Fruit fly (Drosophila melanogaster): ENCODE measurements around the gene ND-PDSW.

ND-PDSW gene

dm6 chr2L:3428419-3429097 lies 37.4 kb upstream of the ND-PDSW start:
- TF ChIP-seq CG5204 (GFP tag; optimal IDR thresholded peaks at IDR 0.05) (no peak), Crg-1 (GFP tag; optimal IDR thresholded peaks at IDR 0.05) (no peak), CG12768 (GFP tag; optimal IDR thresholded peaks at IDR 0.05) (no peak), cnc (optimal IDR thresholded peaks at IDR 0.05) (no peak), CG11617 (GFP tag; optimal IDR thresholded peaks at IDR 0.05) (no peak), Mnt (GFP tag; optimal IDR thresholded peaks at IDR 0.05) (no peak), Hr96 (GFP tag; optimal IDR thresholded peaks at IDR 0.05) (no peak), pad (GFP tag; optimal IDR thresholded peaks at IDR 0.05) (no peak), Clk (GFP tag; optimal IDR thresholded peaks at IDR 0.05) (no peak), kay (GFP tag; ENCODE audit: borderline replicate concordance) (no peak), ovo (GFP tag; optimal IDR thresholded peaks at IDR 0.05) (no peak), bab1 (GFP tag; optimal IDR thresholded peaks at IDR 0.05) (no peak), CG14711 (tag; optimal IDR thresholded peaks at IDR 0.05) (no peak), CG7045 (GFP tag; optimal IDR thresholded peaks at IDR 0.05) (no peak), CG33017 (tag; optimal IDR thresholded peaks at IDR 0.05) (no peak)

- TF ChIP-seq kay (GFP tag; ENCODE audit: borderline replicate concordance) (no peak), CG1620 (GFP tag; optimal IDR thresholded peaks at IDR 0.05) (no peak), toe (GFP tag; optimal IDR thresholded peaks at IDR 0.05) (no peak), Crg-1 (GFP tag; optimal IDR thresholded peaks at IDR 0.05) (no peak), cic (GFP tag; optimal IDR thresholded peaks at IDR 0.05) (no peak), CG5204 (GFP tag; optimal IDR thresholded peaks at IDR 0.05) (no peak), ovo (GFP tag; optimal IDR thresholded peaks at IDR 0.05) (no peak), bab1 (GFP tag; optimal IDR thresholded peaks at IDR 0.05) (no peak)
Observed at dm6 chr2L:3435086-3435485, 30.9 kb upstream of the ND-PDSW start.

dm6 chr2L:3436347-3436746 lies 29.6 kb upstream of the ND-PDSW start:
- TF ChIP-seq toe (GFP tag; optimal IDR thresholded peaks at IDR 0.05) (no peak), pad (GFP tag; optimal IDR thresholded peaks at IDR 0.05) (no peak), CG5204 (GFP tag; optimal IDR thresholded peaks at IDR 0.05) (no peak), Mnt (GFP tag; optimal IDR thresholded peaks at IDR 0.05) (no peak), CG1620 (GFP tag; optimal IDR thresholded peaks at IDR 0.05) (no peak), Hr96 (GFP tag; optimal IDR thresholded peaks at IDR 0.05) (no peak), Clk (GFP tag; optimal IDR thresholded peaks at IDR 0.05) (no peak), CG11617 (GFP tag; optimal IDR thresholded peaks at IDR 0.05) (no peak), CG12768 (GFP tag; optimal IDR thresholded peaks at IDR 0.05) (no peak), ovo (GFP tag; optimal IDR thresholded peaks at IDR 0.05) (no peak), cnc (optimal IDR thresholded peaks at IDR 0.05) (no peak), cic (GFP tag; optimal IDR thresholded peaks at IDR 0.05) (no peak)

dm6 chr2L:3437068-3437467 lies 28.9 kb upstream of the ND-PDSW start:
- TF ChIP-seq CG7101 (tag; optimal IDR thresholded peaks at IDR 0.05) (no peak), Crg-1 (GFP tag; optimal IDR thresholded peaks at IDR 0.05) (no peak), pad (GFP tag; optimal IDR thresholded peaks at IDR 0.05) (no peak), CG14711 (tag; optimal IDR thresholded peaks at IDR 0.05) (peak; percentile 3), CG33017 (tag; optimal IDR thresholded peaks at IDR 0.05) (peak; percentile 25), toe (GFP tag; optimal IDR thresholded peaks at IDR 0.05) (no peak), CG12768 (GFP tag; optimal IDR thresholded peaks at IDR 0.05) (no peak)

DNA sequence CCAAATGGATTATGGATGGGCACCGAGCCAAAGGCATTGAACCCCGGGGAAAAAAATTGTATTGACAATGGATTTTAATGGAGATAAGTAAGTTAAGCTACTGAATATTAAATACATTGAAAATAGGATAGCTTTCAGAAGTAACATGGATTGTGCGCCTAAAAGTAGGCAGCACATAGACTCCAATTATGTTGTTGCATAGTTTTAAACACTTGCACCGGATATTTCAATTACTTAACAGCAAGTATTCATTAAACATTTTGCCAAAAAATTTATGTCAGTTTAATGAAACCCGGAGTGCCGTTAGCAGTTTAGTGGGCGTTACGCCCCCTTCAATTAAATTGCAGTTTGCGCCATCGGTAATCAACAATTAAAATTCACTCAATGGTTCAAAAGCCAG lies 27.9 kb upstream of the ND-PDSW start:
- TF ChIP-seq Clk (GFP tag; optimal IDR thresholded peaks at IDR 0.05) (no peak), Crg-1 (GFP tag; optimal IDR thresholded peaks at IDR 0.05) (no peak), CG14711 (tag; optimal IDR thresholded peaks at IDR 0.05) (no peak), tj (GFP tag; optimal IDR thresholded peaks at IDR 0.05) (no peak)

- no peak for TF ChIP-seq Crg-1 (GFP tag; optimal IDR thresholded peaks at IDR 0.05)
- TF ChIP-seq CG12768 (GFP tag; optimal IDR thresholded peaks at IDR 0.05) = no peak
- TF ChIP-seq CG5204 (GFP tag; optimal IDR thresholded peaks at IDR 0.05) = no peak
- no peak for TF ChIP-seq CG7101 (tag; optimal IDR thresholded peaks at IDR 0.05)
- no peak for TF ChIP-seq CG7045 (GFP tag; optimal IDR thresholded peaks at IDR 0.05)
- TF ChIP-seq ovo (GFP tag; optimal IDR thresholded peaks at IDR 0.05) = no peak
- TF ChIP-seq kay (GFP tag; ENCODE audit: borderline replicate concordance) = no peak
Observed at dm6 chr2L:3439502-3439901, 26.5 kb upstream of the ND-PDSW start.

DNA sequence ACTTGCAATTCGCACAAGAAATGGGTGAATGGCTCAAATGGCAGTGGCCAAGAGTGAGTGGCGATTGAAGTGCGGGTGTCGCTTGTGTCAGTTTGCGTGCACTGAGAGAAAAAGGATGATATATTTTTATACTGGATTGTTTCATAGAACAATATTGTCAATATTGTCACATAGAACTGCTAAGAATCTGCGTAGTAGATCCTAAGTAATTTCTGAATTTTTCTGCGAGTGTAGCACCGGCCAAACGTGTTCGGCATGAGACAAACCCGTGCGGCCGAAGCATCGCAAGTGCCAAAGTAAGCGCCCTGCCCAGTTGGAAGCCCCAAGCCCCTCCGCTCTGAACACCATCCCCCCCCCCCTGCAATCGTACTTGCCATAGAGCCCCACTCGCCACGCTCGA lies 25.6 kb upstream of the ND-PDSW start:
- TF ChIP-seq toe (GFP tag; optimal IDR thresholded peaks at IDR 0.05) (no peak), Hr96 (GFP tag; optimal IDR thresholded peaks at IDR 0.05) (no peak)

- no peak for TF ChIP-seq CG12768 (GFP tag; optimal IDR thresholded peaks at IDR 0.05)
- TF ChIP-seq CG14711 (tag; optimal IDR thresholded peaks at IDR 0.05) = no peak
- TF ChIP-seq bab1 (GFP tag; optimal IDR thresholded peaks at IDR 0.05) = no peak
- no peak for TF ChIP-seq ovo (GFP tag; optimal IDR thresholded peaks at IDR 0.05)
- TF ChIP-seq Hr96 (GFP tag; optimal IDR thresholded peaks at IDR 0.05) = no peak
- TF ChIP-seq CG11617 (GFP tag; optimal IDR thresholded peaks at IDR 0.05) = no peak
- no peak for TF ChIP-seq pad (GFP tag; optimal IDR thresholded peaks at IDR 0.05)
- no peak for TF ChIP-seq CG33017 (tag; optimal IDR thresholded peaks at IDR 0.05)
- no peak for TF ChIP-seq CG7045 (GFP tag; optimal IDR thresholded peaks at IDR 0.05)
- TF ChIP-seq cnc (optimal IDR thresholded peaks at IDR 0.05) = no peak
- no peak for TF ChIP-seq CG5204 (GFP tag; optimal IDR thresholded peaks at IDR 0.05)
Observed at dm6 chr2L:3441158-3441557, 24.8 kb upstream of the ND-PDSW start.
